Worm (Caenorhabditis elegans) whole organism, L4 larva: ENCODE results near the gene srx-86.

Source experiments
- ceh-62 ChIP-seq: sonication (generic microtip); optimal IDR thresholded peaks from 2 replicates; lab custom pipeline; 2017; ENCODE audit warnings: missing biosample characterization, missing genetic modification characterization
- mdt-29 ChIP-seq: fragments of 200-800 bp; sonication (Bioruptor generic); IDR thresholded peaks from 2 replicates; pipeline ENCODE4 v1.3.6; 2022; ENCODE audit warnings: missing genetic modification reagents, missing genetic modification characterization, missing compliant biosample characterization
- nhr-77 ChIP-seq: fragments of 150-350 bp; optimal IDR thresholded peaks from 2 replicates; lab custom pipeline; 2014; ENCODE audit warnings: missing biosample characterization, missing genetic modification characterization

ce11 chrV:11546795-11547194 is 15.9 kb upstream of the srx-86 start, which contains the start of gene F38B7.11:
- TF ChIP-seq ceh-62 (tag; lab: Kevin White, UChicago): no peak
- TF ChIP-seq mdt-29: no peak
- no peak for TF ChIP-seq nhr-77 (tag; lab: Kevin White, UChicago)
